Worm (Caenorhabditis elegans) whole organism, midembryonic: ENCODE data around the gene F36G9.13.

ENCODE experiments used
- T22C8.4 ChIP-seq: fragments of 200-800 bp; sonication (Bioruptor generic); IDR thresholded peaks from 2 replicates; pipeline ENCODE4 v1.3.6; 2022; ENCODE audit warnings: missing genetic modification characterization, missing compliant biosample characterization
- cog-1 ChIP-seq: sonication (generic microtip); optimal IDR thresholded peaks from 2 replicates; lab custom pipeline; 2016; ENCODE audit warnings: missing genetic modification characterization, missing compliant biosample characterization
- flt-1 ChIP-seq: fragments of 200-800 bp; sonication (Bioruptor generic); IDR thresholded peaks from 2 replicates; pipeline ENCODE4 v1.3.6; 2022; ENCODE audit warnings: missing genetic modification characterization, missing compliant biosample characterization
- ref-1 ChIP-seq: fragments of 200-800 bp; sonication (Bioruptor generic); conservative IDR thresholded peaks from 2 replicates; pipeline ENCODE4 v1.3.6; 2022; ENCODE audit warnings: missing genetic modification reagents, missing genetic modification characterization, missing compliant biosample characterization
- tab-1 ChIP-seq: fragments of 200-800 bp; sonication (Bioruptor generic); IDR thresholded peaks from 2 replicates; pipeline ENCODE4 v1.3.6; 2022; ENCODE audit warnings: missing genetic modification characterization, missing compliant biosample characterization
- ztf-23 ChIP-seq: fragments of 200-800 bp; sonication (Bioruptor generic); IDR thresholded peaks from 2 replicates; pipeline ENCODE4 v1.3.6; 2022; ENCODE audit warnings: missing genetic modification reagents, missing genetic modification characterization, missing compliant biosample characterization
- ztf-29 ChIP-seq: fragments of 200-800 bp; sonication (Bioruptor generic); IDR thresholded peaks from 2 replicates; pipeline ENCODE4 v1.3.6; 2022; ENCODE audit warnings: missing genetic modification reagents, missing genetic modification characterization, missing compliant biosample characterization

DNA sequence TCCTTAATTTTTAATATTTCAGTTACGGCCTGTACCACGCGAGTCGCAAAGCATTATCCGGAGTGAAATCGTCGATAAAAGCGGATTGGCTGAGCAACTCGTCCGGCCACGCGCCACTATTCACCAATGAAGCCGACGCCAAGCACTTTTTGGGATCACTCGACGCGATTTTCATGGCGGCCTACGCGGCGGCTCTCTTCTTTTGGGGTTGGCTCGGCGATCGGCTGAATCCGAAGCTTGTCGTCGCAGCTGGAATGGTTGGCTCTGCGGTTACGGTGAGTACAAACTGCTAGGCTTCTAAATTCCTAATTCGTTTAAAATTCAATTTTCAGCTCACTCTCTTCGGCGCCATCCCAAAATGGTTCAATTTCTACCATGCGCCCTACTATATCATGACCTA is 41.8 kb downstream of the F36G9.13 start:
- 0 out of 2 replicates have a peak, but pooled peaks have one; percentile 39 for TF ChIP-seq tab-1 (GFP tag; lab: Robert Waterston, UW)
- TF ChIP-seq cog-1 (tag; lab: Kevin White, UChicago), result no peak
- TF ChIP-seq ref-1, result no peak
- no peak for TF ChIP-seq ztf-29 (GFP tag; lab: Robert Waterston, UW)
- no peak for TF ChIP-seq T22C8.4
- no peak for TF ChIP-seq flt-1 (GFP tag; lab: Robert Waterston, UW)
- TF ChIP-seq ztf-23 (GFP tag; lab: Robert Waterston, UW), result no peak
